Fruit fly (Drosophila melanogaster) whole organism, embryonic: ENCODE data around the gene Spec2.

ENCODE experiments used
- Atf-2 ChIP-seq: fragments of 200-800 bp; sonication (Bioruptor generic); optimal IDR thresholded peaks from 2 replicates; lab custom pipeline; 2016; ENCODE audit warnings: missing biosample characterization, missing genetic modification characterization
- Atf6 ChIP-seq: fragments of 200-800 bp; sonication (Bioruptor generic); IDR thresholded peaks from 2 replicates; pipeline ENCODE4 v1.3.6; 2022; ENCODE audit warnings: missing biosample characterization, missing genetic modification characterization
- B-H2 ChIP-seq: fragments of 200-800 bp; sonication (Bioruptor generic); optimal IDR thresholded peaks from 2 replicates; lab custom pipeline; 2018; ENCODE audit warnings: missing biosample characterization, mild to moderate bottlenecking, missing genetic modification characterization
- CG10321 ChIP-seq: fragments of 200-800 bp; sonication (Bioruptor generic); IDR thresholded peaks from 2 replicates; pipeline ENCODE4 v1.3.6; 2022; ENCODE audit warnings: missing biosample characterization, missing genetic modification characterization
- CG1233 ChIP-seq: fragments of 200-800 bp; sonication (Bioruptor generic); optimal IDR thresholded peaks from 4 replicates; lab custom pipeline; 2018; ENCODE audit warnings: missing biosample characterization, mild to moderate bottlenecking, missing genetic modification characterization
- CG13296 ChIP-seq: fragments of 200-800 bp; sonication (Bioruptor generic); optimal IDR thresholded peaks from 3 replicates; lab custom pipeline; 2018; ENCODE audit warnings: missing biosample characterization, mild to moderate bottlenecking, missing genetic modification characterization
- CG13624 ChIP-seq: fragments of 200-800 bp; sonication (Bioruptor generic); optimal IDR thresholded peaks from 2 replicates; lab custom pipeline; 2016; ENCODE audit warnings: missing biosample characterization, missing genetic modification characterization
- CG1832 ChIP-seq: fragments of 200-800 bp; sonication (Bioruptor generic); optimal IDR thresholded peaks from 2 replicates; lab custom pipeline; 2017; ENCODE audit warnings: missing biosample characterization, mild to moderate bottlenecking, missing genetic modification characterization, inconsistent platforms
- CG2129 ChIP-seq: fragments of 200-800 bp; sonication (Bioruptor generic); IDR thresholded peaks from 2 replicates; pipeline ENCODE4 v1.3.6; 2022; ENCODE audit warnings: missing biosample characterization, missing genetic modification characterization; ENCODE audit not compliant: partially characterized antibody
- CG32767 ChIP-seq: fragments of 200-800 bp; sonication (Bioruptor generic); IDR thresholded peaks from 2 replicates; pipeline ENCODE4 v1.3.6; 2022; ENCODE audit warnings: missing biosample characterization, missing genetic modification characterization
- CG3995 ChIP-seq: fragments of 200-800 bp; sonication (Bioruptor generic); optimal IDR thresholded peaks from 3 replicates; lab custom pipeline; 2016; ENCODE audit warnings: missing biosample characterization, missing genetic modification characterization
- CG4282 ChIP-seq: fragments of 200-800 bp; sonication (Bioruptor generic); optimal IDR thresholded peaks from 2 replicates; lab custom pipeline; 2016; ENCODE audit warnings: missing biosample characterization, missing genetic modification characterization
- CG5180 ChIP-seq: fragments of 200-800 bp; sonication (Bioruptor generic); optimal IDR thresholded peaks from 3 replicates; lab custom pipeline; 2017; ENCODE audit warnings: missing biosample characterization, missing genetic modification characterization, mild to moderate bottlenecking, moderate library complexity, missing genetic modification reagents
- CG7372 ChIP-seq: fragments of 200-800 bp; sonication (Bioruptor generic); IDR thresholded peaks from 2 replicates; pipeline ENCODE4 v1.3.6; 2022; ENCODE audit warnings: missing biosample characterization, missing genetic modification characterization
- CG9932 ChIP-seq: fragments of 200-800 bp; sonication (Bioruptor generic); IDR thresholded peaks from 2 replicates; pipeline ENCODE4 v1.3.6; 2022; ENCODE audit warnings: missing biosample characterization, missing genetic modification characterization
- CrebB ChIP-seq: fragments of 200-800 bp; sonication (Bioruptor generic); optimal IDR thresholded peaks from 3 replicates; lab custom pipeline; 2018; ENCODE audit warnings: missing biosample characterization, mild to moderate bottlenecking, missing genetic modification characterization
- D ChIP-seq, 2 experiments: fragments of 200-800 bp in 1 of 2; fragments of >200 bp in 1 of 2; sonication (Bioruptor generic) in 1 of 2; optimal IDR thresholded peaks; 2 replicates in 1 of 2; 3 replicates in 1 of 2; lab custom pipeline; 2017; ENCODE audit warnings: mild to moderate bottlenecking in 1 of 2, missing biosample characterization in 1 of 2, missing genetic modification characterization in 1 of 2, missing genetic modification reagents in 1 of 2
- Dll ChIP-seq: fragments of 200-800 bp; sonication (Bioruptor generic); IDR thresholded peaks from 4 replicates; pipeline ENCODE4 v1.3.6; 2022; ENCODE audit warnings: missing biosample characterization, missing genetic modification characterization; ENCODE audit not compliant: partially characterized antibody
- HLH54F ChIP-seq: fragments of 200-800 bp; sonication (Bioruptor generic); optimal IDR thresholded peaks from 3 replicates; lab custom pipeline; 2016; ENCODE audit warnings: missing biosample characterization, missing genetic modification characterization
- HmgZ ChIP-seq: fragments of 200-800 bp; sonication (Bioruptor generic); optimal IDR thresholded peaks from 2 replicates; lab custom pipeline; 2018; ENCODE audit warnings: missing biosample characterization, mild to moderate bottlenecking, missing genetic modification characterization
- Hmx ChIP-seq: fragments of 200-800 bp; sonication (Bioruptor generic); optimal IDR thresholded peaks from 2 replicates; lab custom pipeline; 2016; ENCODE audit warnings: missing biosample characterization, missing genetic modification characterization
- Hr51 ChIP-seq, 2 experiments: fragments of 200-800 bp; sonication (Bioruptor generic); optimal IDR thresholded peaks; 2 replicates in 1 of 2; 3 replicates in 1 of 2; lab custom pipeline; 2016 to 2018; ENCODE audit warnings: missing biosample characterization in 2 of 2, missing genetic modification characterization in 2 of 2, mild to moderate bottlenecking in 1 of 2, moderate library complexity in 1 of 2
- Kr ChIP-seq: fragments of 200-800 bp; sonication (Bioruptor generic); optimal IDR thresholded peaks from 2 replicates; lab custom pipeline; 2017; ENCODE audit warnings: missing biosample characterization, mild to moderate bottlenecking, missing genetic modification characterization
- Med ChIP-seq: fragments of 200-800 bp; sonication (Bioruptor generic); peaks from one replicate; lab custom pipeline; 2016; ENCODE audit warnings: missing biosample characterization, missing genetic modification characterization, mild to moderate bottlenecking, inconsistent platforms, moderate library complexity
- Mes4 ChIP-seq: fragments of 200-800 bp; sonication (Bioruptor generic); optimal IDR thresholded peaks from 2 replicates; lab custom pipeline; 2016; ENCODE audit warnings: missing biosample characterization, missing genetic modification characterization
- Myb ChIP-seq: fragments of 200-800 bp; sonication (Bioruptor generic); optimal IDR thresholded peaks from 2 replicates; lab custom pipeline; 2016; ENCODE audit warnings: missing biosample characterization, missing genetic modification characterization
- Poxn ChIP-seq: fragments of 200-800 bp; sonication (Bioruptor generic); IDR thresholded peaks from 2 replicates; pipeline ENCODE4 v1.3.6; 2022; ENCODE audit warnings: missing biosample characterization, missing genetic modification characterization
- Spps ChIP-seq: fragments of 200-800 bp; sonication (Bioruptor generic); optimal IDR thresholded peaks from 2 replicates; lab custom pipeline; 2018; ENCODE audit warnings: missing biosample characterization, mild to moderate bottlenecking, missing genetic modification characterization
- az2 ChIP-seq: fragments of 200-800 bp; sonication (Bioruptor generic); optimal IDR thresholded peaks from 3 replicates; lab custom pipeline; 2016; ENCODE audit warnings: missing biosample characterization, missing genetic modification characterization
- cwo ChIP-seq: fragments of 200-800 bp; sonication (Bioruptor generic); optimal IDR thresholded peaks from 3 replicates; lab custom pipeline; 2017; ENCODE audit warnings: missing biosample characterization, missing genetic modification characterization, mild to moderate bottlenecking, moderate library complexity, missing genetic modification reagents
- dm ChIP-seq: fragments of 200-800 bp; sonication (Bioruptor generic); optimal IDR thresholded peaks from 3 replicates; lab custom pipeline; 2016; ENCODE audit warnings: missing biosample characterization, missing genetic modification characterization
- ewg ChIP-seq: fragments of 200-800 bp; sonication (Bioruptor generic); optimal IDR thresholded peaks from 3 replicates; lab custom pipeline; 2017; ENCODE audit warnings: mild to moderate bottlenecking, missing biosample characterization, missing genetic modification reagents, missing genetic modification characterization
- fd3F ChIP-seq: fragments of 200-800 bp; sonication (Bioruptor generic); optimal IDR thresholded peaks from 2 replicates; lab custom pipeline; 2018; ENCODE audit warnings: missing biosample characterization, mild to moderate bottlenecking, missing genetic modification characterization, moderate library complexity
- hkb ChIP-seq, 2 experiments: fragments of 200-800 bp in 1 of 2; fragments of >200 bp in 1 of 2; sonication (Bioruptor generic) in 1 of 2; IDR thresholded peaks in 1 of 2; optimal IDR thresholded peaks in 1 of 2; 2 replicates each; pipeline versions ENCODE4 v1.3.6 to Lab custom; 2017 to 2022; ENCODE audit warnings: missing biosample characterization in 1 of 2, missing genetic modification characterization in 1 of 2
- kah ChIP-seq: fragments of 200-800 bp; sonication (Bioruptor generic); optimal IDR thresholded peaks from 2 replicates; lab custom pipeline; 2018; ENCODE audit warnings: missing biosample characterization, mild to moderate bottlenecking, missing genetic modification characterization
- kni ChIP-seq: fragments of 200-800 bp; sonication (Bioruptor generic); optimal IDR thresholded peaks from 3 replicates; lab custom pipeline; 2017; ENCODE audit warnings: mild to moderate bottlenecking, missing biosample characterization, missing genetic modification reagents, missing genetic modification characterization
- mam ChIP-seq: fragments of 200-800 bp; sonication (Bioruptor generic); optimal IDR thresholded peaks from 3 replicates; lab custom pipeline; 2016; ENCODE audit warnings: missing biosample characterization, missing genetic modification characterization
- nau ChIP-seq: fragments of 200-800 bp; sonication (Bioruptor generic); optimal IDR thresholded peaks from 3 replicates; lab custom pipeline; 2017; ENCODE audit warnings: missing biosample characterization, mild to moderate bottlenecking, missing genetic modification characterization, missing genetic modification reagents
- nerfin-2 ChIP-seq: fragments of 200-800 bp; sonication (Bioruptor generic); IDR thresholded peaks from 2 replicates; pipeline ENCODE4 v1.3.6; 2022; ENCODE audit warnings: missing biosample characterization, missing genetic modification characterization; ENCODE audit not compliant: partially characterized antibody
- nom ChIP-seq: fragments of 200-800 bp; sonication (Bioruptor generic); optimal IDR thresholded peaks from 2 replicates; lab custom pipeline; 2017; ENCODE audit warnings: missing biosample characterization, missing genetic modification characterization, mild to moderate bottlenecking, moderate library complexity, missing genetic modification reagents
- pum ChIP-seq: fragments of 200-800 bp; sonication (Bioruptor generic); optimal IDR thresholded peaks from 2 replicates; lab custom pipeline; 2016; ENCODE audit warnings: missing biosample characterization, missing genetic modification characterization
- repo ChIP-seq: fragments of 200-800 bp; sonication (Bioruptor generic); optimal IDR thresholded peaks from 2 replicates; lab custom pipeline; 2016; ENCODE audit warnings: missing biosample characterization, missing genetic modification characterization
- row ChIP-seq: fragments of 200-800 bp; sonication (Bioruptor generic); IDR thresholded peaks from 3 replicates; pipeline ENCODE4 v1.3.6; 2022; ENCODE audit warnings: missing biosample characterization, missing genetic modification characterization
- salm ChIP-seq: fragments of 200-800 bp; sonication (Bioruptor generic); optimal IDR thresholded peaks from 2 replicates; lab custom pipeline; 2018; ENCODE audit warnings: missing biosample characterization, mild to moderate bottlenecking, missing genetic modification characterization
- sens ChIP-seq: fragments of 200-800 bp; sonication (Bioruptor generic); peaks from one replicate; lab custom pipeline; 2016; ENCODE audit warnings: missing biosample characterization, missing genetic modification characterization
- shn ChIP-seq: fragments of 200-800 bp; sonication (Bioruptor generic); optimal IDR thresholded peaks from 3 replicates; lab custom pipeline; 2016; ENCODE audit warnings: missing biosample characterization, missing genetic modification characterization
- slp2 ChIP-seq: fragments of 200-800 bp; sonication (Bioruptor generic); optimal IDR thresholded peaks from 2 replicates; lab custom pipeline; 2016; ENCODE audit warnings: missing biosample characterization, missing genetic modification characterization
- vvl ChIP-seq: fragments of 200-800 bp; sonication (Bioruptor generic); IDR thresholded peaks from 2 replicates; pipeline ENCODE4 v1.3.6; 2022; ENCODE audit warnings: missing biosample characterization, missing genetic modification characterization

The Spec2 gene

dm6 chr3R:5647705-5648568, 24.0 kb upstream of the Spec2 start (continued):
- TF ChIP-seq nom (GFP tag; lab: Kevin White, UChicago) = no peak
- no peak for TF ChIP-seq CG3995 (GFP tag; lab: Kevin White, UChicago)
- no peak for TF ChIP-seq CG13296
- TF ChIP-seq vvl (GFP tag; lab: Robert Waterston, UW) = peak; percentile 52; the same call in 1 of the 2 replicates
- TF ChIP-seq CG1832 = peak; percentile 49
- no peak for TF ChIP-seq CG10321 (GFP tag; lab: Robert Waterston, UW)
- no peak for TF ChIP-seq Hmx
- peak; percentile 3 for TF ChIP-seq dm (GFP tag; lab: Kevin White, UChicago)
- TF ChIP-seq hkb (optimal IDR thresholded peaks at IDR 0.05; lab: Kevin White, UChicago) = no peak
- TF ChIP-seq hkb (GFP tag; IDR thresholded peaks at IDR 0.05; lab: Robert Waterston, UW) = peak; percentile 11; the same call in 1 of the 2 replicates
- no peak for TF ChIP-seq ewg (GFP tag; lab: Kevin White, UChicago)
- no peak for TF ChIP-seq Atf6 (GFP tag; lab: Robert Waterston, UW)
- no peak for TF ChIP-seq cwo (GFP tag; lab: Kevin White, UChicago)
- no peak for TF ChIP-seq row
- TF ChIP-seq salm (tag; lab: Kevin White, UChicago) = no peak
- peak; percentile 82 for TF ChIP-seq CG5180
- peak; percentile 20 for TF ChIP-seq kah (GFP tag; lab: Kevin White, UChicago)
- TF ChIP-seq Med (GFP tag; lab: Kevin White, UChicago) = peak; percentile 79
- TF ChIP-seq pum (GFP tag; lab: Kevin White, UChicago) = no peak
- TF ChIP-seq Spps = no peak
- TF ChIP-seq shn (GFP tag; lab: Kevin White, UChicago) = no peak
- TF ChIP-seq Dll (GFP tag; lab: Robert Waterston, UW) = no peak; the same call in 3 of the 4 replicates
- TF ChIP-seq HLH54F (GFP tag; lab: Kevin White, UChicago) = no peak
- 0 out of 2 replicates have a peak, but pooled peaks have one; percentile 6 for TF ChIP-seq CG9932 (GFP tag; lab: Robert Waterston, UW)
- TF ChIP-seq Atf-2 = no peak
- 0 out of 2 replicates have a peak, but pooled peaks have one; percentile 20 for TF ChIP-seq nerfin-2 (GFP tag; lab: Robert Waterston, UW)
- no peak for TF ChIP-seq fd3F (GFP tag; lab: Kevin White, UChicago)
- TF ChIP-seq CG13624 (GFP tag; lab: Kevin White, UChicago) = no peak
- TF ChIP-seq slp2 (GFP tag; lab: Kevin White, UChicago) = no peak
- TF ChIP-seq CG7372 = no peak
- TF ChIP-seq az2 (GFP tag; lab: Kevin White, UChicago) = no peak
- no peak for TF ChIP-seq B-H2 (GFP tag; lab: Kevin White, UChicago)
- TF ChIP-seq mam (GFP tag; lab: Kevin White, UChicago) = no peak
- TF ChIP-seq kni (GFP tag; lab: Kevin White, UChicago) = peak; percentile 66
- TF ChIP-seq sens (GFP tag; lab: Kevin White, UChicago) = peak; percentile 19
- no peak for TF ChIP-seq repo (GFP tag; lab: Kevin White, UChicago)
- no peak for TF ChIP-seq Poxn
- no peak for TF ChIP-seq nau (GFP tag; lab: Kevin White, UChicago)
- TF ChIP-seq CG1233 = no peak
- TF ChIP-seq CG32767 (GFP tag; lab: Robert Waterston, UW) = no peak
- TF ChIP-seq Myb (GFP tag; lab: Kevin White, UChicago) = no peak
- TF ChIP-seq Kr (GFP tag; lab: Kevin White, UChicago) = peak; percentile 27
- TF ChIP-seq D (optimal IDR thresholded peaks at IDR 0.05; lab: Kevin White, UChicago) = peak; percentile 46
- no peak for TF ChIP-seq D (GFP tag; optimal IDR thresholded peaks at IDR 0.05; lab: Kevin White, UChicago)
- no peak for TF ChIP-seq CG2129 (GFP tag; lab: Robert Waterston, UW)
- TF ChIP-seq Hr51 (GFP tag; optimal IDR thresholded peaks at IDR 0.05; lab: Kevin White, UChicago) = no peak
- TF ChIP-seq Mes4 (GFP tag; lab: Kevin White, UChicago) = no peak
- no peak for TF ChIP-seq HmgZ (tag; lab: Kevin White, UChicago)
- TF ChIP-seq CrebB (tag; lab: Kevin White, UChicago) = no peak
- no peak for TF ChIP-seq CG4282
